Fruit fly (Drosophila melanogaster) whole organism, larva: Measurements from ENCODE around the gene Pburs.

ENCODE experiments used
- noc ChIP-seq: fragments of 200-800 bp; sonication (Bioruptor generic); optimal IDR thresholded peaks from 3 replicates; lab custom pipeline; 2019; ENCODE audit warnings: missing biosample characterization, mild to moderate bottlenecking, missing genetic modification characterization, moderate library complexity

Pburs gene

dm6 chr2L:14432410-14433340, 15.5 kb upstream of the Pburs start:
- peak; percentile 30 for TF ChIP-seq noc

- no peak for TF ChIP-seq noc
Measured at dm6 chr2L:14431421-14431820, 14.3 kb upstream of the Pburs start.

dm6 chr2L:14430138-14430815, 13.1 kb upstream of the Pburs start:
- no peak for TF ChIP-seq noc

- TF ChIP-seq noc: no peak
Measured at dm6 chr2L:14425089-14425488, 8.0 kb upstream of the Pburs start, which contains the start of gene Cpr35B. Cpr35B (minus strand) TSS chr2L:14425189.

dm6 chr2L:14422029-14422831, 5.1 kb upstream of the Pburs start:
- TF ChIP-seq noc: peak; percentile 47

- TF ChIP-seq noc: peak; percentile 20
Measured at dm6 chr2L:14414291-14414893, 2.7 kb downstream of the Pburs start.

dm6 chr2L:14413408-14413807, 3.7 kb downstream of the Pburs start:
- no peak for TF ChIP-seq noc

dm6 chr2L:14411102-14411501, 6.0 kb downstream of the Pburs start:
- TF ChIP-seq noc: no peak

- TF ChIP-seq noc: no peak
Measured at dm6 chr2L:14410331-14410730, 6.8 kb downstream of the Pburs start.

dm6 chr2L:14409428-14409933, 7.7 kb downstream of the Pburs start, which contains the start of gene elB:
elB (minus strand) TSS chr2L:14409549.
- peak; percentile 25 for TF ChIP-seq noc

dm6 chr2L:14408383-14409004, 8.6 kb downstream of the Pburs start:
- no peak for TF ChIP-seq noc

- peak; percentile 81 for TF ChIP-seq noc
Measured at dm6 chr2L:14404744-14405449, 12.2 kb downstream of the Pburs start.

- TF ChIP-seq noc: peak; percentile 66
Measured at dm6 chr2L:14403568-14403967, 13.6 kb downstream of the Pburs start.

- no peak for TF ChIP-seq noc
Measured at dm6 chr2L:14401616-14402240, 15.4 kb downstream of the Pburs start.

- no peak for TF ChIP-seq noc
Measured at dm6 chr2L:14400676-14401075, 16.5 kb downstream of the Pburs start.
